Worm (Caenorhabditis elegans): ENCODE measurements around the gene glb-31.

glb-31 gene

ce11 chrII:1252259-1252658, 49.2 kb downstream of the glb-31 start, which contains the start of gene lin-42:
Gene lin-42, minus strand, starts transcription at chrII:1252359.
- no peak for TF ChIP-seq unc-62 (GFP tag; optimal IDR thresholded peaks at IDR 0.05)

All from whole organism, dauer.